ENCODE assay signal across 4 fruit fly cellular contexts in the genomic region with DNA sequence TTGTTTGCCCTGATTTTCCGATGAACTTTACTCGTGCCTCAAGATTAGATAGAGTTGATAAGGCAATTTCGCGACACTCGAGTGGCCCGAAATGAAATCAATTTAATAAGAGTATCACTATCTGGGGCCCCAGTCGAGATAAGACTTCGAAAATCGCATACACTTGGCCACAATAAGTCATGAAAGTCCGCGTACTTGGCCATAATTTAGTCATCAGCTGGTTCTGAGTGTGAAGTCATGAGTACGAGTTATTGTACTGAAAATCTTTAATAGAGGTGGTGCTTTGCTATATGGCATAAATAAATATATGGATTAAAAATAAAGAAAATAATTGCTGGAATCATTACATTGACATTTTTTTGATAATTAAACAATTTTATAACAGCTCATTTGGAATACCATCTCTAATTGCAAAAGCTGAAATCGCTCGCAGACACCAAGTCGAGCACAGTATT.
TF ChIP-seq lines count a peak whose summit lies in the region.

No protein-coding gene starts in this region.

TF ChIP-seq in whole organism, adult, 20 proteins besides CTCF, POLR2A, EP300 and RAD21 (continued from another document):
- TF ChIP-seq toe (GFP tag; optimal IDR thresholded peaks at IDR 0.05; lab: Kevin White, UChicago) (peak; percentile 2), kay (GFP tag; lab: Kevin White, UChicago; ENCODE audit: borderline replicate concordance) (peak; percentile 87)

TF ChIP-seq in whole organism, embryonic, 481 proteins besides CTCF, POLR2A, EP300 and RAD21 (continued from another document and continues in another):
- no peak for TF ChIP-seq Vsx1 (GFP tag; optimal IDR thresholded peaks at IDR 0.05; lab: Kevin White, UChicago)
- no peak for TF ChIP-seq BEAF-32 (GFP tag; optimal IDR thresholded peaks at IDR 0.05; lab: Kevin White, UChicago)
- peak; percentile 67 for TF ChIP-seq Drgx (GFP tag; IDR thresholded peaks at IDR 0.05; lab: Robert Waterston, UW)
- TF ChIP-seq Xbp1 (GFP tag; optimal IDR thresholded peaks at IDR 0.05; lab: Kevin White, UChicago): no peak
- no peak for TF ChIP-seq CG8388 (GFP tag; optimal IDR thresholded peaks at IDR 0.05; lab: Kevin White, UChicago)
- no peak for TF ChIP-seq CG11695 (GFP tag; IDR thresholded peaks at IDR 0.05; lab: Robert Waterston, UW)
- peak; percentile 55; the same call in 1 of the 2 replicates for TF ChIP-seq GATAe (GFP tag; conservative IDR thresholded peaks at IDR 0.05; lab: Robert Waterston, UW)
- TF ChIP-seq rib (GFP tag; IDR thresholded peaks at IDR 0.05; lab: Robert Waterston, UW): 0 out of 2 replicates have a peak, but pooled peaks have one; percentile 32
- TF ChIP-seq CG13624 (GFP tag; optimal IDR thresholded peaks at IDR 0.05; lab: Kevin White, UChicago): no peak
- no peak for TF ChIP-seq CG8944 (GFP tag; optimal IDR thresholded peaks at IDR 0.05; lab: Kevin White, UChicago)
- peak; percentile 21 for TF ChIP-seq CG13296 (GFP tag; optimal IDR thresholded peaks at IDR 0.05; lab: Kevin White, UChicago)
- no peak for TF ChIP-seq CG5180 (GFP tag; optimal IDR thresholded peaks at IDR 0.05; lab: Kevin White, UChicago)
- no peak for TF ChIP-seq CG32772 (GFP tag; IDR thresholded peaks at IDR 0.05; lab: Robert Waterston, UW)
- TF ChIP-seq maf-S (GFP tag; optimal IDR thresholded peaks at IDR 0.05; lab: Kevin White, UChicago): no peak
- TF ChIP-seq CG14860 (GFP tag; IDR thresholded peaks at IDR 0.05; lab: Robert Waterston, UW; ENCODE audit: partially characterized antibody): no peak
- TF ChIP-seq CG14014 (GFP tag; IDR thresholded peaks at IDR 0.05; lab: Robert Waterston, UW): 0 out of 2 replicates have a peak, but pooled peaks have one; percentile 24
- no peak for TF ChIP-seq CG14050 (GFP tag; IDR thresholded peaks at IDR 0.05; lab: Robert Waterston, UW)
- TF ChIP-seq insv (GFP tag; optimal IDR thresholded peaks at IDR 0.05; lab: Kevin White, UChicago): no peak
- peak; percentile 18 for TF ChIP-seq PHDP (tag; optimal IDR thresholded peaks at IDR 0.05; lab: Kevin White, UChicago)
- TF ChIP-seq usp (GFP tag; optimal IDR thresholded peaks at IDR 0.05; lab: Kevin White, UChicago): no peak
- no peak for TF ChIP-seq D (optimal IDR thresholded peaks at IDR 0.05; lab: Kevin White, UChicago)
- TF ChIP-seq D (GFP tag; optimal IDR thresholded peaks at IDR 0.05; lab: Kevin White, UChicago): no peak
- TF ChIP-seq dmrt99B (tag; optimal IDR thresholded peaks at IDR 0.05; lab: Kevin White, UChicago): no peak
- no peak for TF ChIP-seq zfh2 (GFP tag; optimal IDR thresholded peaks at IDR 0.05; lab: Kevin White, UChicago)
- TF ChIP-seq jigr1 (GFP tag; IDR thresholded peaks at IDR 0.05; lab: Robert Waterston, UW): no peak
- no peak for TF ChIP-seq nerfin-1 (tag; optimal IDR thresholded peaks at IDR 0.05; lab: Kevin White, UChicago)
- no peak for TF ChIP-seq nerfin-2 (GFP tag; IDR thresholded peaks at IDR 0.05; lab: Robert Waterston, UW; ENCODE audit: partially characterized antibody)
- no peak for TF ChIP-seq CG8290 (GFP tag; optimal IDR thresholded peaks at IDR 0.05; lab: Kevin White, UChicago)
- no peak for TF ChIP-seq CG8290 (tag; optimal IDR thresholded peaks at IDR 0.05; lab: Kevin White, UChicago)
- no peak for TF ChIP-seq CG43689 (GFP tag; IDR thresholded peaks at IDR 0.05; lab: Robert Waterston, UW)
- TF ChIP-seq otp (GFP tag; IDR thresholded peaks at IDR 0.05; lab: Robert Waterston, UW): no peak
- no peak for TF ChIP-seq wdn (GFP tag; IDR thresholded peaks at IDR 0.05; lab: Robert Waterston, UW)
- TF ChIP-seq exex (tag; optimal IDR thresholded peaks at IDR 0.05; lab: Kevin White, UChicago): peak; percentile 95
- peak; percentile 13; the same call in 1 of the 2 replicates for TF ChIP-seq E2f2 (GFP tag; IDR thresholded peaks at IDR 0.05; lab: Robert Waterston, UW)
- peak; percentile 12 for TF ChIP-seq HHEX (GFP tag; optimal IDR thresholded peaks at IDR 0.05; lab: Kevin White, UChicago)
- no peak for TF ChIP-seq CG7928 (GFP tag; optimal IDR thresholded peaks at IDR 0.05; lab: Kevin White, UChicago)
- TF ChIP-seq CG11504 (tag; optimal IDR thresholded peaks at IDR 0.05; lab: Kevin White, UChicago): no peak
- peak; percentile 60 for TF ChIP-seq cwo (GFP tag; optimal IDR thresholded peaks at IDR 0.05; lab: Kevin White, UChicago)
- TF ChIP-seq chn (GFP tag; optimal IDR thresholded peaks at IDR 0.05; lab: Kevin White, UChicago): no peak
- TF ChIP-seq CG4360 (GFP tag; IDR thresholded peaks at IDR 0.05; lab: Robert Waterston, UW): no peak
- peak; percentile 54; the same call in 1 of the 2 replicates for TF ChIP-seq al (GFP tag; IDR thresholded peaks at IDR 0.05; lab: Robert Waterston, UW)
- no peak for TF ChIP-seq CG1603 (tag; optimal IDR thresholded peaks at IDR 0.05; lab: Kevin White, UChicago)

TF ChIP-seq in whole organism, prepupa, 60 proteins besides CTCF, POLR2A, EP300 and RAD21 (continued from another document):
- no peak for TF ChIP-seq CG11294 (GFP tag; IDR thresholded peaks at IDR 0.05; lab: Robert Waterston, UW)
- TF ChIP-seq esn (GFP tag; optimal IDR thresholded peaks at IDR 0.05; lab: Kevin White, UChicago): peak; percentile 63
- TF ChIP-seq CG3919 (GFP tag; optimal IDR thresholded peaks at IDR 0.05; lab: Kevin White, UChicago): no peak
- peak; percentile 45 for TF ChIP-seq Sox102F (GFP tag; optimal IDR thresholded peaks at IDR 0.05; lab: Kevin White, UChicago)
- no peak for TF ChIP-seq achi (GFP tag; optimal IDR thresholded peaks at IDR 0.05; lab: Kevin White, UChicago)
- TF ChIP-seq CG15336 (GFP tag; IDR thresholded peaks at IDR 0.05; lab: Robert Waterston, UW): peak; percentile 30; the same call in 1 of the 2 replicates
- TF ChIP-seq Eip78C (GFP tag; lab: Kevin White, UChicago): peak; percentile 45
- peak; percentile 20 for TF ChIP-seq lz (GFP tag; optimal IDR thresholded peaks at IDR 0.05; lab: Kevin White, UChicago)
- TF ChIP-seq cyc (GFP tag; optimal IDR thresholded peaks at IDR 0.05; lab: Kevin White, UChicago): peak; percentile 34
- TF ChIP-seq ss (GFP tag; optimal IDR thresholded peaks at IDR 0.05; lab: Kevin White, UChicago): no peak
- peak; percentile 68 for TF ChIP-seq vri (GFP tag; optimal IDR thresholded peaks at IDR 0.05; lab: Kevin White, UChicago)

TF ChIP-seq in whole organism, wandering third instar larva, 38 proteins besides CTCF, POLR2A, EP300 and RAD21 (continued from another document):
- TF ChIP-seq Vsx2 (GFP tag; optimal IDR thresholded peaks at IDR 0.05; lab: Kevin White, UChicago; ENCODE audit: partially characterized antibody): no peak
- no peak for TF ChIP-seq CG32264 (GFP tag; optimal IDR thresholded peaks at IDR 0.05; lab: Kevin White, UChicago)
- TF ChIP-seq Jra (GFP tag; optimal IDR thresholded peaks at IDR 0.05; lab: Kevin White, UChicago): peak; percentile 47
- TF ChIP-seq sv (GFP tag; optimal IDR thresholded peaks at IDR 0.05; lab: Kevin White, UChicago): no peak
- TF ChIP-seq foxo (GFP tag; optimal IDR thresholded peaks at IDR 0.05; lab: Kevin White, UChicago): peak in 1 of 2 experiments; percentile 86
- peak; percentile 64 for TF ChIP-seq tai (GFP tag; optimal IDR thresholded peaks at IDR 0.05; lab: Kevin White, UChicago)
- peak; percentile 9 for TF ChIP-seq woc (GFP tag; optimal IDR thresholded peaks at IDR 0.05; lab: Kevin White, UChicago)
- TF ChIP-seq Dif (GFP tag; optimal IDR thresholded peaks at IDR 0.05; lab: Kevin White, UChicago; ENCODE audit: partially characterized antibody): no peak
- peak; percentile 54 for TF ChIP-seq psq (GFP tag; optimal IDR thresholded peaks at IDR 0.05; lab: Kevin White, UChicago)
- no peak for TF ChIP-seq Abd-B (GFP tag; optimal IDR thresholded peaks at IDR 0.05; lab: Kevin White, UChicago)
- peak; percentile 71 for TF ChIP-seq Sp1 (GFP tag; optimal IDR thresholded peaks at IDR 0.05; lab: Kevin White, UChicago)
